Worm (Caenorhabditis elegans): ENCODE results near the gene srd-64.

- TF ChIP-seq flt-1 (GFP tag; IDR thresholded peaks at IDR 0.05), result no peak
- TF ChIP-seq ztf-29 (GFP tag; IDR thresholded peaks at IDR 0.05), result no peak
- no peak for TF ChIP-seq ref-1 (GFP tag; conservative IDR thresholded peaks at IDR 0.05)
These were observed 21.6 kb downstream of the srd-64 start for ce11 chrIII:1673320-1673719.

Data from whole organism, midembryonic.